Fruit fly (Drosophila melanogaster): ENCODE measurements around the gene CG7133.

CG7133 gene

DNA sequence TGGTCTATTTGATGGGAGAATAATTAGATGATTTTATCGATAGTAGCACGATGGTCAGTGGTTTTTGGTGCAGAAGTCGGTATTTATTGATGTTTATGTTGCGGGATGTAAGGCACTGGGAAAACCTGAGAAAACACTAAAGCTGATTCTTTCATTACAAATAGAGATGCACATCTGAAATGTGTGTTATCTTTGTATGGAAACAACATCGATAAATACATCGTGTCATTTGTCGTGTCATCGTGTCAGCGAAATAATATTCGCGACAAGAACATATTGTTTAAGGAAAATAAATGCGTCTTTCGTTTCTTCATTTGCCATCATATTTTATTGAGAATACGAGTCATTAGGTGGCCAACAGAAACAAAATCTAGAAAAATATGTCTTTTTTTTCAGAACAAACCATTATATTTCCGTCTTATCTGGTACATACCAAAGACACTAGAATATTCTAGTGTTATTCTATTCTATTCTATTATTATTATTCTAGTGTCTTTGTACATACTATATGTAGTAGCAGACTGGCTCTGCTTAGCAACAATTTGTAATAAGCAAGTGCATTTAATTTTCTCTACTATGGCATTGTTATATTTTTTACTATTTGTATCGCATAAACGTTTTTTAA is at the start of gene CG7133:
Gene CG7133, minus strand, starts transcription at position 177 of the 625 bp plus-strand sequence.
- peak; percentile 32 for TF ChIP-seq Hr39 (GFP tag; optimal IDR thresholded peaks at IDR 0.05)
- TF ChIP-seq CG3919 (GFP tag; optimal IDR thresholded peaks at IDR 0.05) = peak; percentile 30
- TF ChIP-seq Ets96B (tag; optimal IDR thresholded peaks at IDR 0.05) = no peak
- peak; percentile 62 for TF ChIP-seq svp (GFP tag)
- peak; percentile 63 for TF ChIP-seq Eip78C (GFP tag)
- no peak for TF ChIP-seq CG11294 (GFP tag; IDR thresholded peaks at IDR 0.05)
- peak; percentile 19 for TF ChIP-seq esn (GFP tag; optimal IDR thresholded peaks at IDR 0.05)
- no peak for TF ChIP-seq CG4318 (GFP tag; optimal IDR thresholded peaks at IDR 0.05)
- peak; percentile 14 for TF ChIP-seq Sox14 (GFP tag; optimal IDR thresholded peaks at IDR 0.05)
- TF ChIP-seq achi (GFP tag; optimal IDR thresholded peaks at IDR 0.05) = peak; percentile 58
- no peak for TF ChIP-seq CG16779 (tag; optimal IDR thresholded peaks at IDR 0.05)
- peak; percentile 44 for TF ChIP-seq dsx (GFP tag; optimal IDR thresholded peaks at IDR 0.05; ENCODE audit: poor library complexity, severe bottlenecking)

DNA sequence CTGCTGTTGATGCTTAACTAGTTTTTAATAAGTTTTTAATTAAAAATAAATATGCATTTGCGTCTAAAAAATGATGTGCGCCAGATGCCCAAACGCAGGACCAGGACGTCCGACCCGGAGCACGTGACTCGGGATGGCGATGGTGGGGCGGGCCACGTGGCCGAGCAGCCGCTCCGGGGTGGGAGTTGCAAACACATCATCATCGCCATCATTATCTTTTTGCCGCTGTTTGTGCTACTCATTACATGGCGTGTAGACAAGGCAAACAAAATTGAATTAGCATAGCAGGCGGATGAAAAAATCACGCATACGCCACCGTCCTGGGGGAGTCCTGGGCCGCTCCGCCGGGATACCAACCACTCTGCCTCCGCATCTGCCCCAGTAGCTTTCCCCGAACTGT is 38.9 kb upstream of the CG7133 start:
- TF ChIP-seq Smox (GFP tag; optimal IDR thresholded peaks at IDR 0.05) = no peak
- TF ChIP-seq CG6808 (GFP tag; optimal IDR thresholded peaks at IDR 0.05) = no peak
- TF ChIP-seq net (GFP tag; optimal IDR thresholded peaks at IDR 0.05) = no peak
- TF ChIP-seq CG9139 (GFP tag; optimal IDR thresholded peaks at IDR 0.05) = no peak
- TF ChIP-seq vri (GFP tag; optimal IDR thresholded peaks at IDR 0.05) = no peak
- no peak for TF ChIP-seq Ets96B (tag; optimal IDR thresholded peaks at IDR 0.05)
- TF ChIP-seq Eip75B (GFP tag; optimal IDR thresholded peaks at IDR 0.05) = no peak
- no peak for TF ChIP-seq achi (GFP tag; optimal IDR thresholded peaks at IDR 0.05)
- no peak for TF ChIP-seq OdsH (GFP tag; optimal IDR thresholded peaks at IDR 0.05)
- no peak for TF ChIP-seq CG15336 (GFP tag; IDR thresholded peaks at IDR 0.05)
- TF ChIP-seq CG11294 (GFP tag; IDR thresholded peaks at IDR 0.05) = no peak
- TF ChIP-seq CG4318 (GFP tag; optimal IDR thresholded peaks at IDR 0.05) = no peak
- TF ChIP-seq CG10669 (GFP tag; optimal IDR thresholded peaks at IDR 0.05) = no peak

DNA sequence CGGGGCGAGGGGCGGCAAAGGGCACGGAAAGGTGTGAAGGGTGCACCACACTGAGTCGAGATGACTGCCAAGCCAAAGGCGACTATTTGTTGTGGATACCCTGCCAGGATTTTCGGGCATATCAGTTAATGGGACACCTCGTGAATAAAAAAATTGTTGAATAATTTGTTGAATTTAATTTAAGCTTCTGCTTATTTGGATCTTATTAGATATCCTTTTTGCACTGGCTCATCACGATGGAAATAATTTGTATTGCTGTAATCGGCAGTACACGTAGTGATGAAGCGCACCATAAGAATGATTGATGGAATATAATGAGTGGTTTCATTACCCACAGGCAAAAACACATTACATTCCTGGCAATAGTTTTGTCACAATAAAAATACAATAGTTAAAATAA is 35.6 kb upstream of the CG7133 start:
- TF ChIP-seq cyc (GFP tag; optimal IDR thresholded peaks at IDR 0.05) = no peak
- no peak for TF ChIP-seq salr (GFP tag; optimal IDR thresholded peaks at IDR 0.05)
- peak; percentile 53 for TF ChIP-seq Eip78C (GFP tag)
- peak; percentile 7 for TF ChIP-seq CG32006 (GFP tag; optimal IDR thresholded peaks at IDR 0.05)
- no peak for TF ChIP-seq CG9139 (GFP tag; optimal IDR thresholded peaks at IDR 0.05)
- TF ChIP-seq Hr38 (GFP tag; optimal IDR thresholded peaks at IDR 0.05) = no peak
- TF ChIP-seq spab (GFP tag; optimal IDR thresholded peaks at IDR 0.05) = no peak
- no peak for TF ChIP-seq CG4318 (GFP tag; optimal IDR thresholded peaks at IDR 0.05)

DNA sequence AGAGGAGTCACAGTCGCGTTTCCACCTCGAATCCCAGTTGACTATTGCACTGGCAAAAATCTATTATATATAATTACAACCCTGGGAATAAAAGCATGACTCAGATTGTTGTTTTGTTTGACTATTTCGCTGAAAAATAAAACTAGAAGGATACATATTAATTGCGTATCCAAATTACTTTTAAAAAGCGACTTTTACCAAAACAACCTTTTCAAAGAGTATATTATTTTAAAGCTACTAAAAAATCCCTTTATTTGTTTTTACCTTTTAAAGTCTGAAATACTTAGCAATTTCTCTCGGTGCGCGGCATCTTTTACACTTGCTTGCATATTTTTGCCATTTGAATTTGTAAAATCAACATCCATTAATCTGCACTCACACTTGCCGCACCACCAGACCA is 32.4 kb upstream of the CG7133 start:
- TF ChIP-seq Met (GFP tag; optimal IDR thresholded peaks at IDR 0.05) (no peak), ss (GFP tag; optimal IDR thresholded peaks at IDR 0.05) (no peak), topi (GFP tag; optimal IDR thresholded peaks at IDR 0.05) (peak; percentile 15), Lpt (GFP tag; optimal IDR thresholded peaks at IDR 0.05) (no peak), Eip78C (GFP tag) (peak; percentile 82), fkh (GFP tag; optimal IDR thresholded peaks at IDR 0.05) (no peak), CG6854 (GFP tag; optimal IDR thresholded peaks at IDR 0.05) (no peak), CG6163 (GFP tag; IDR thresholded peaks at IDR 0.05) (no peak; the same call in 2 of the 3 replicates), CG6276 (GFP tag; optimal IDR thresholded peaks at IDR 0.05) (peak; percentile 52), CG8632 (GFP tag; optimal IDR thresholded peaks at IDR 0.05) (no peak), CG11762 (GFP tag; optimal IDR thresholded peaks at IDR 0.05; ENCODE audit: insufficient read depth) (no peak), CG31627 (GFP tag; optimal IDR thresholded peaks at IDR 0.05) (no peak), Blimp-1 (GFP tag; optimal IDR thresholded peaks at IDR 0.05) (no peak), fd85E (GFP tag; optimal IDR thresholded peaks at IDR 0.05) (no peak), Ets96B (tag; optimal IDR thresholded peaks at IDR 0.05) (peak; percentile 7), CG6808 (GFP tag; optimal IDR thresholded peaks at IDR 0.05) (peak; percentile 8), CG3919 (GFP tag; optimal IDR thresholded peaks at IDR 0.05) (peak; percentile 1), Hr39 (GFP tag; optimal IDR thresholded peaks at IDR 0.05) (no peak), esn (GFP tag; optimal IDR thresholded peaks at IDR 0.05) (no peak), CG3032 (tag; optimal IDR thresholded peaks at IDR 0.05) (peak; percentile 22), CG11902 (GFP tag; optimal IDR thresholded peaks at IDR 0.05) (no peak), Hr38 (GFP tag; optimal IDR thresholded peaks at IDR 0.05) (no peak), CG34406 (GFP tag; optimal IDR thresholded peaks at IDR 0.05) (no peak), lz (GFP tag; optimal IDR thresholded peaks at IDR 0.05) (no peak), Ets21C (GFP tag; optimal IDR thresholded peaks at IDR 0.05) (no peak), dsx (GFP tag; optimal IDR thresholded peaks at IDR 0.05; ENCODE audit: poor library complexity, severe bottlenecking) (no peak), net (GFP tag; optimal IDR thresholded peaks at IDR 0.05) (no peak)
